Fruit fly (Drosophila melanogaster) whole organism, wandering third instar larva: Measurements from ENCODE around the gene Dref.
A peak's percentile ranks its signal among the peaks of the same experiment; 100 is the strongest.

ENCODE experiments used
- Jra ChIP-seq: sonication (Bioruptor generic); optimal IDR thresholded peaks from 2 replicates; lab custom pipeline; 2016; ENCODE audit warnings: missing biosample characterization, missing genetic modification characterization
- psq ChIP-seq: fragments of 200-800 bp; sonication (Bioruptor generic); optimal IDR thresholded peaks from 3 replicates; lab custom pipeline; 2017; ENCODE audit warnings: missing biosample characterization, mild to moderate bottlenecking, missing genetic modification characterization, moderate library complexity

DNA sequence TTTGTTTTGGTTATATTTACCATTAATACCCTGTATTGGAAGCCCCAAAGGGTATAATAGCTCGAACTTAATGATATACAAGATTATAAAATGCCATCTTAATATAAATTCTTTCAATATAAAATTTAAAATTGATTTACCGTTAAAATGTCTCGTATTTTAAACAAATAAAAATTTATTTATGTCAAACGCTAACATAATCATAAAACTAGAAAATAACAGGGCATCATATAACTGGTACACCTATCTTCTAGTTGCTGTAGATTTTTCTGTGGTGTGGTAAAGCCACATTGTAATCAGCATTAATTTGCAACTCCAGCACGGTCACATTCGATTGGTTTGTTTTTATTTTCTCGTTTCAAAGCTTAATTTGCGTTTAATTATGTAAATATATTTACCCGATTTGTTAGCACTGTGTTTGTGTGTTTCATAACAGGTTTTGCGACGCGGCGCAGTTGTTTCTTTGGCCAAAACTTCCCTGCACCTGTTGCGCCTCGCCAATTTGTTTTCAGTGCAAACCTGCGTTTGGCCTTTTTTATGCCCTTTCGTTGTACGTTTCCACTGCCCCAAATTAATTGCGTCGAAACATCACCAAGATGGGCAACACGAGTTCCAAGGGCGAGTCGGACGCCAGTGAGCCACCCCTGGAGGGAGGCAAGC, 9.9 kb downstream of the Dref start, which contains the start of the genes CG4658 and CG5846:
- TF ChIP-seq psq (peak; percentile 91), Jra (GFP tag; lab: Kevin White, UChicago) (peak; percentile 91)
